Worm (Caenorhabditis elegans) whole organism, young adult: ENCODE measurements around the gene ZK662.5.

ENCODE experiments used
- C17E4.6 ChIP-seq: fragments of 200-800 bp; sonication (Bioruptor generic); IDR thresholded peaks from 2 replicates; pipeline ENCODE4 v1.3.6; 2022; ENCODE audit warnings: missing genetic modification reagents, missing genetic modification characterization, missing compliant biosample characterization
- D2030.7 ChIP-seq: fragments of 200-800 bp; sonication (Bioruptor generic); IDR thresholded peaks from 2 replicates; pipeline ENCODE4 v1.3.6; 2022; ENCODE audit warnings: missing genetic modification reagents, missing genetic modification characterization, missing compliant biosample characterization
- F22D6.2 ChIP-seq: sonication (generic microtip); optimal IDR thresholded peaks from 2 replicates; lab custom pipeline; 2016; ENCODE audit warnings: mild to moderate bottlenecking, missing genetic modification characterization, missing compliant biosample characterization
- F23B12.7 ChIP-seq: sonication (generic microtip); optimal IDR thresholded peaks from 2 replicates; lab custom pipeline; 2017; ENCODE audit warnings: missing genetic modification characterization, mild to moderate bottlenecking, missing compliant biosample characterization, antibody characterized with exemption, moderate library complexity; ENCODE audit not compliant: insufficient read depth
- F33H1.4 ChIP-seq: fragments of 200-800 bp; sonication (Bioruptor generic); IDR thresholded peaks from 2 replicates; pipeline ENCODE4 v1.3.6; 2022; ENCODE audit warnings: missing genetic modification reagents, missing genetic modification characterization, missing compliant biosample characterization
- F55B11.4 ChIP-seq: sonication (generic microtip); optimal IDR thresholded peaks from 2 replicates; lab custom pipeline; 2016; ENCODE audit warnings: missing compliant biosample characterization, missing genetic modification characterization, borderline replicate concordance; ENCODE audit not compliant: insufficient read depth
- F57C9.4 ChIP-seq: sonication (generic microtip); optimal IDR thresholded peaks from 2 replicates; lab custom pipeline; 2017; ENCODE audit warnings: mild to moderate bottlenecking, missing genetic modification characterization, missing compliant biosample characterization
- K11D2.4 ChIP-seq: fragments of 200-800 bp; sonication (Bioruptor generic); IDR thresholded peaks from 2 replicates; pipeline ENCODE4 v1.3.6; 2022; ENCODE audit warnings: missing genetic modification reagents, missing genetic modification characterization, missing compliant biosample characterization
- K12H6.12 ChIP-seq: fragments of 200-800 bp; sonication (Bioruptor generic); optimal IDR thresholded peaks from 2 replicates; lab custom pipeline; 2018; ENCODE audit warnings: mild to moderate bottlenecking, missing genetic modification characterization, missing compliant biosample characterization
- Y53F4B.3 ChIP-seq: fragments of 200-800 bp; sonication (Bioruptor generic); IDR thresholded peaks from 2 replicates; pipeline ENCODE4 v1.3.6; 2022; ENCODE audit warnings: missing genetic modification reagents, missing genetic modification characterization, missing compliant biosample characterization
- Y67H2A.10 ChIP-seq: fragments of 200-800 bp; sonication (Bioruptor generic); conservative IDR thresholded peaks from 2 replicates; pipeline ENCODE4 v1.3.6; 2022; ENCODE audit warnings: missing genetic modification reagents, missing genetic modification characterization, missing compliant biosample characterization
- Y79H2A.3 ChIP-seq: fragments of 200-800 bp; sonication (Bioruptor generic); conservative IDR thresholded peaks from 2 replicates; pipeline ENCODE4 v1.3.6; 2022; ENCODE audit warnings: missing genetic modification reagents, missing genetic modification characterization, missing compliant biosample characterization
- ZK185.1 ChIP-seq: sonication (generic microtip); optimal IDR thresholded peaks from 2 replicates; lab custom pipeline; 2016; ENCODE audit warnings: mild to moderate bottlenecking, missing genetic modification characterization, missing compliant biosample characterization; ENCODE audit not compliant: poor library complexity, severe bottlenecking
- ama-1 ChIP-seq, 3 experiments: fragments of 150-350 bp in 1 of 3; sonication (generic microtip) in 2 of 3; optimal IDR thresholded peaks; 2 replicates each; lab custom pipeline; 2014 to 2018; ENCODE audit warnings: missing biosample characterization in 2 of 3, missing genetic modification characterization in 2 of 3, missing genetic modification reagents in 2 of 3
- bed-1 ChIP-seq: fragments of 200-800 bp; sonication (Bioruptor generic); IDR thresholded peaks from 2 replicates; pipeline ENCODE4 v1.3.6; 2022; ENCODE audit warnings: missing genetic modification reagents, missing genetic modification characterization, missing compliant biosample characterization
- ceh-100 ChIP-seq: fragments of 200-800 bp; sonication (Bioruptor generic); IDR thresholded peaks from 2 replicates; pipeline ENCODE4 v1.3.6; 2022; ENCODE audit warnings: missing genetic modification reagents, missing genetic modification characterization, missing compliant biosample characterization
- ceh-40 ChIP-seq: fragments of 200-800 bp; sonication (Bioruptor generic); IDR thresholded peaks from 2 replicates; pipeline ENCODE4 v1.3.6; 2022; ENCODE audit warnings: missing genetic modification characterization, missing compliant biosample characterization
- ceh-58 ChIP-seq: fragments of 200-800 bp; sonication (Bioruptor generic); IDR thresholded peaks from 2 replicates; pipeline ENCODE4 v1.3.6; 2022; ENCODE audit warnings: missing genetic modification characterization, missing compliant biosample characterization
- chd-7 ChIP-seq: sonication (generic microtip); optimal IDR thresholded peaks from 2 replicates; lab custom pipeline; 2016; ENCODE audit warnings: mild to moderate bottlenecking, missing genetic modification characterization, moderate library complexity, missing compliant biosample characterization
- dpff-1 ChIP-seq: sonication (generic microtip); optimal IDR thresholded peaks from 2 replicates; lab custom pipeline; 2017; ENCODE audit warnings: mild to moderate bottlenecking, missing genetic modification characterization, missing compliant biosample characterization
- egl-18 ChIP-seq: fragments of 200-800 bp; sonication (Bioruptor generic); IDR thresholded peaks from 2 replicates; pipeline ENCODE4 v1.3.6; 2022; ENCODE audit warnings: missing genetic modification reagents, missing genetic modification characterization, missing compliant biosample characterization
- gei-17 ChIP-seq: fragments of 200-800 bp; sonication (Bioruptor generic); optimal IDR thresholded peaks from 2 replicates; lab custom pipeline; 2018; ENCODE audit warnings: mild to moderate bottlenecking, missing genetic modification characterization, missing compliant biosample characterization
- hlh-26 ChIP-seq: fragments of 200-800 bp; sonication (Bioruptor generic); conservative IDR thresholded peaks from 2 replicates; pipeline ENCODE4 v1.3.6; 2022; ENCODE audit warnings: missing genetic modification reagents, missing genetic modification characterization, missing compliant biosample characterization
- hmg-1.2 ChIP-seq: fragments of 200-800 bp; sonication (Bioruptor generic); IDR thresholded peaks from 2 replicates; pipeline ENCODE4 v1.3.6; 2022; ENCODE audit warnings: missing genetic modification reagents, missing genetic modification characterization, missing compliant biosample characterization
- hrde-1 ChIP-seq: sonication (generic microtip); optimal IDR thresholded peaks from 2 replicates; lab custom pipeline; 2016; ENCODE audit warnings: missing genetic modification characterization, mild to moderate bottlenecking, missing compliant biosample characterization, moderate library complexity, missing genotype, missing genetic modification reagents, borderline replicate concordance
- lag-1 ChIP-seq: fragments of 200-800 bp; sonication (Bioruptor generic); IDR thresholded peaks from 2 replicates; pipeline ENCODE4 v1.3.6; 2022; ENCODE audit warnings: missing genetic modification reagents, missing genetic modification characterization, missing compliant biosample characterization
- let-607 ChIP-seq, 2 experiments: fragments of 200-800 bp in 1 of 2; sonication (Bioruptor generic) in 1 of 2; sonication (generic microtip) in 1 of 2; optimal IDR thresholded peaks; 2 replicates each; lab custom pipeline; 2016 to 2018; ENCODE audit warnings: mild to moderate bottlenecking in 2 of 2, missing compliant biosample characterization in 2 of 2, missing genetic modification characterization in 2 of 2, moderate library complexity in 2 of 2, missing genotype in 1 of 2
- lin-40 ChIP-seq: sonication (generic microtip); optimal IDR thresholded peaks from 2 replicates; lab custom pipeline; 2016; ENCODE audit warnings: missing genetic modification characterization, mild to moderate bottlenecking, missing compliant biosample characterization, missing genotype, missing genetic modification reagents
- lir-1 ChIP-seq: fragments of 200-800 bp; sonication (Bioruptor generic); conservative IDR thresholded peaks from 2 replicates; pipeline ENCODE4 v1.3.6; 2022; ENCODE audit warnings: missing genetic modification reagents, missing genetic modification characterization, missing compliant biosample characterization
- lsy-27 ChIP-seq: sonication (generic microtip); optimal IDR thresholded peaks from 2 replicates; lab custom pipeline; 2017; ENCODE audit warnings: missing genetic modification characterization, mild to moderate bottlenecking, missing compliant biosample characterization, antibody characterized with exemption, missing genotype, borderline replicate concordance; ENCODE audit not compliant: insufficient read depth
- madf-8 ChIP-seq: fragments of 200-800 bp; sonication (Bioruptor generic); conservative IDR thresholded peaks from 2 replicates; pipeline ENCODE4 v1.3.6; 2022; ENCODE audit warnings: missing genetic modification reagents, missing genetic modification characterization, missing compliant biosample characterization
- mcd-1 ChIP-seq: fragments of 200-800 bp; sonication (Bioruptor generic); IDR thresholded peaks from 2 replicates; pipeline ENCODE4 v1.3.6; 2022; ENCODE audit warnings: missing genetic modification reagents, missing genetic modification characterization, missing compliant biosample characterization
- nfya-2 ChIP-seq: fragments of 200-800 bp; sonication (Bioruptor generic); IDR thresholded peaks from 2 replicates; pipeline ENCODE4 v1.3.6; 2022; ENCODE audit warnings: missing genetic modification reagents, missing genetic modification characterization, missing compliant biosample characterization
- nhr-80 ChIP-seq: sonication (generic microtip); optimal IDR thresholded peaks from 2 replicates; lab custom pipeline; 2016; ENCODE audit warnings: missing genetic modification characterization, missing compliant biosample characterization
- pbrm-1 ChIP-seq: fragments of 200-800 bp; sonication (Bioruptor generic); IDR thresholded peaks from 2 replicates; pipeline ENCODE4 v1.3.6; 2022; ENCODE audit warnings: missing genetic modification reagents, missing genetic modification characterization, missing compliant biosample characterization
- pha-4 ChIP-seq: fragments of 150-350 bp; sonication (generic microtip); optimal IDR thresholded peaks from 2 replicates; lab custom pipeline; 2014; ENCODE audit warnings: missing biosample characterization, missing genetic modification reagents, missing genetic modification characterization
- rcor-1 ChIP-seq: fragments of 200-800 bp; sonication (Bioruptor generic); IDR thresholded peaks from 2 replicates; pipeline ENCODE4 v1.3.6; 2022; ENCODE audit warnings: missing genetic modification reagents, missing genetic modification characterization, missing compliant biosample characterization
- sdz-38 ChIP-seq: sonication (generic microtip); optimal IDR thresholded peaks from 2 replicates; lab custom pipeline; 2016; ENCODE audit warnings: missing genotype, missing genetic modification characterization, missing compliant biosample characterization
- snpc-1.1 ChIP-seq: sonication (generic microtip); optimal IDR thresholded peaks from 2 replicates; lab custom pipeline; 2017; ENCODE audit warnings: missing genetic modification characterization, mild to moderate bottlenecking, missing compliant biosample characterization, antibody characterized with exemption, moderate library complexity, missing genotype, missing genetic modification reagents; ENCODE audit not compliant: insufficient read depth
- sptf-2 ChIP-seq: fragments of 200-800 bp; sonication (Bioruptor generic); optimal IDR thresholded peaks from 2 replicates; lab custom pipeline; 2018; ENCODE audit warnings: mild to moderate bottlenecking, missing genetic modification characterization, missing compliant biosample characterization
- tbp1 ChIP-seq: fragments of 200-800 bp; sonication (Bioruptor generic); optimal IDR thresholded peaks from 2 replicates; lab custom pipeline; 2018; ENCODE audit warnings: mild to moderate bottlenecking, missing genetic modification characterization, missing compliant biosample characterization
- ztf-18 ChIP-seq: sonication (generic microtip); optimal IDR thresholded peaks from 2 replicates; lab custom pipeline; 2016; ENCODE audit warnings: missing genotype, mild to moderate bottlenecking, missing genetic modification characterization, missing compliant biosample characterization
- ztf-25 ChIP-seq: fragments of 200-800 bp; sonication (Bioruptor generic); IDR thresholded peaks from 2 replicates; pipeline ENCODE4 v1.3.6; 2022; ENCODE audit warnings: missing genetic modification reagents, missing genetic modification characterization, missing compliant biosample characterization
- ztf-26 ChIP-seq: sonication (generic microtip); optimal IDR thresholded peaks from 2 replicates; lab custom pipeline; 2017; ENCODE audit warnings: missing genetic modification characterization, missing compliant biosample characterization
- ztf-28 ChIP-seq: fragments of 200-800 bp; sonication (Bioruptor generic); IDR thresholded peaks from 2 replicates; pipeline ENCODE4 v1.3.6; 2022; ENCODE audit warnings: missing genetic modification reagents, missing genetic modification characterization, missing compliant biosample characterization
- ztf-3 ChIP-seq: fragments of 200-800 bp; sonication (Bioruptor generic); optimal IDR thresholded peaks from 2 replicates; lab custom pipeline; 2018; ENCODE audit warnings: mild to moderate bottlenecking, missing genetic modification characterization, missing compliant biosample characterization
- ztf-6 ChIP-seq: fragments of 200-800 bp; sonication (Bioruptor generic); IDR thresholded peaks from 2 replicates; pipeline ENCODE4 v1.3.6; 2022; ENCODE audit warnings: missing genetic modification reagents, missing genetic modification characterization, missing compliant biosample characterization

Gene ZK662.5

DNA sequence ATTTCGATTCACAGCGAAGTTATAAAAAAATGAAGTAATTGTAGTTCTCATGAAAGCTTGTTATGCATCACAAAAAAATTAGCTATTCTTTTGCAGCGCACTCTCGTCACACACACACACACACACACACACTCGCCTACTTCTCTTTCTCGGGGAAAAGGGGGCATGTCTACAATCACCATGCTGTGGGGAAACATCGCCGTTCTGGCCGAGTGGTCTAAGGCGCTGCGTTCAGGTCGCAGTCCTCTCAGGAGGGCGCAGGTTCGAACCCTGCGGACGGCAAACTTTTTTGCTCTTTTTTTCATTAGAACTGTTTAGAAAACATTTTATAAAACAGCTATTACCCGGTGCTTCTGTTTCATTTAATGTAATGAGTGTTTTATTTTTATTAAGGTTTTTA, 20.4 kb downstream of the ZK662.5 start (continued):
- TF ChIP-seq Y53F4B.3 (peak; percentile 27; the same call in 1 of the 2 replicates), pbrm-1 (GFP tag; lab: Robert Waterston, UW) (peak; percentile 92), ama-1 (optimal IDR thresholded peaks at IDR 0.05; lab: Kevin White, UChicago) (no peak), ama-1 (GFP tag; optimal IDR thresholded peaks at IDR 0.05; lab: Kevin White, UChicago) (peak in 1 of 2 experiments; percentile 66), nfya-2 (GFP tag; lab: Robert Waterston, UW) (no peak), madf-8 (no peak), hrde-1 (tag; lab: Kevin White, UChicago) (no peak), K11D2.4 (GFP tag; lab: Robert Waterston, UW) (peak; percentile 90), gei-17 (peak; percentile 79), lsy-27 (tag; lab: Kevin White, UChicago) (no peak), Y67H2A.10 (GFP tag; lab: Robert Waterston, UW) (no peak), hmg-1.2 (peak; percentile 90), rcor-1 (GFP tag; lab: Robert Waterston, UW) (peak; percentile 82), ztf-18 (tag; lab: Kevin White, UChicago) (peak; percentile 80), lir-1 (GFP tag; lab: Robert Waterston, UW) (peak; percentile 68), snpc-1.1 (peak; percentile 72), ztf-25 (GFP tag; lab: Robert Waterston, UW) (peak; percentile 83), lag-1 (GFP tag; lab: Robert Waterston, UW) (no peak), F57C9.4 (tag; lab: Kevin White, UChicago) (no peak), F23B12.7 (tag; lab: Kevin White, UChicago) (peak; percentile 83), ztf-28 (GFP tag; lab: Robert Waterston, UW) (peak; percentile 47; the same call in 1 of the 2 replicates), Y79H2A.3 (0 out of 2 replicates have a peak, but pooled peaks have one; percentile 17), bed-1 (GFP tag; lab: Robert Waterston, UW) (no peak), D2030.7 (GFP tag; lab: Robert Waterston, UW) (peak; percentile 84), ZK185.1 (peak; percentile 86), nhr-80 (tag; lab: Kevin White, UChicago) (peak; percentile 34), pha-4 (no peak), ceh-58 (GFP tag; lab: Robert Waterston, UW) (no peak), ztf-6 (GFP tag; lab: Robert Waterston, UW) (peak; percentile 73; the same call in 1 of the 2 replicates), let-607 (tag; optimal IDR thresholded peaks at IDR 0.05; lab: Kevin White, UChicago) (peak; percentile 29 to 42), F33H1.4 (GFP tag; lab: Robert Waterston, UW) (0 out of 2 replicates have a peak, but pooled peaks have one; percentile 24), egl-18 (GFP tag; lab: Robert Waterston, UW) (peak; percentile 43; the same call in 1 of the 2 replicates), ztf-26 (peak; percentile 46), C17E4.6 (no peak), lin-40 (peak; percentile 56), hlh-26 (GFP tag; lab: Robert Waterston, UW) (no peak), K12H6.12 (peak; percentile 60), F22D6.2 (tag; lab: Kevin White, UChicago) (no peak), F55B11.4 (tag; lab: Kevin White, UChicago) (no peak), ceh-40 (GFP tag; lab: Robert Waterston, UW) (0 out of 2 replicates have a peak, but pooled peaks have one; percentile 5), tbp1 (GFP tag; lab: Kevin White, UChicago) (peak; percentile 96), sptf-2 (GFP tag; lab: Kevin White, UChicago) (no peak), dpff-1 (tag; lab: Kevin White, UChicago) (no peak), sdz-38 (tag; lab: Kevin White, UChicago) (peak; percentile 63), ceh-100 (GFP tag; lab: Robert Waterston, UW) (peak; percentile 34; the same call in 1 of the 2 replicates), mcd-1 (peak; percentile 71), ztf-3 (GFP tag; lab: Kevin White, UChicago) (no peak), chd-7 (tag; lab: Kevin White, UChicago) (peak; percentile 65)
